Worm (Caenorhabditis elegans): ENCODE data around the gene attf-2.

- TF ChIP-seq flt-1 (GFP tag; IDR thresholded peaks at IDR 0.05): no peak
- TF ChIP-seq pes-1 (GFP tag; IDR thresholded peaks at IDR 0.05): no peak
- TF ChIP-seq tra-4 (tag; optimal IDR thresholded peaks at IDR 0.05): no peak
- no peak for TF ChIP-seq hnd-1 (tag; optimal IDR thresholded peaks at IDR 0.05)
- no peak for TF ChIP-seq ama-1 (optimal IDR thresholded peaks at IDR 0.05)
- TF ChIP-seq B0310.2 (tag; optimal IDR thresholded peaks at IDR 0.05): no peak
- TF ChIP-seq ceh-13 (GFP tag; optimal IDR thresholded peaks at IDR 0.05): no peak
These were observed 8.6 kb downstream of the attf-2 start for ce11 chrV:7187295-7187694.

All from whole organism, early embryonic.